Fruit fly (Drosophila melanogaster): ENCODE data around the gene Cds.

Gene Cds

dm6 chr3L:8093553-8093952, 34.0 kb upstream of the Cds start (continued):
- TF ChIP-seq D19B (GFP tag; optimal IDR thresholded peaks at IDR 0.05) (no peak), HmgD (GFP tag; optimal IDR thresholded peaks at IDR 0.05) (no peak), ham (GFP tag; IDR thresholded peaks at IDR 0.05) (no peak), dysf (GFP tag; IDR thresholded peaks at IDR 0.05) (peak; percentile 20; the same call in 1 of the 3 replicates), CG3065 (GFP tag; optimal IDR thresholded peaks at IDR 0.05) (no peak), E2f2 (GFP tag; IDR thresholded peaks at IDR 0.05) (no peak), CG34422 (GFP tag; IDR thresholded peaks at IDR 0.05) (no peak), CG8924 (tag; optimal IDR thresholded peaks at IDR 0.05) (no peak), br (optimal IDR thresholded peaks at IDR 0.05) (no peak), CG16863 (GFP tag; optimal IDR thresholded peaks at IDR 0.05) (no peak), salm (tag; optimal IDR thresholded peaks at IDR 0.05) (peak; percentile 1), Bteb2 (GFP tag; optimal IDR thresholded peaks at IDR 0.05) (no peak), sr (GFP tag; IDR thresholded peaks at IDR 0.05) (no peak), CG5953 (GFP tag; IDR thresholded peaks at IDR 0.05) (no peak), Oaz (GFP tag; IDR thresholded peaks at IDR 0.05) (no peak), Hr39 (optimal IDR thresholded peaks at IDR 0.05) (no peak), NK7.1 (GFP tag; optimal IDR thresholded peaks at IDR 0.05) (no peak), Oli (tag; optimal IDR thresholded peaks at IDR 0.05) (no peak), CG4282 (GFP tag; optimal IDR thresholded peaks at IDR 0.05) (no peak), CG15011 (GFP tag; optimal IDR thresholded peaks at IDR 0.05) (no peak), Doc3 (GFP tag; IDR thresholded peaks at IDR 0.05; ENCODE audit: partially characterized antibody) (no peak), CG43689 (GFP tag; IDR thresholded peaks at IDR 0.05) (no peak), wor (GFP tag; IDR thresholded peaks at IDR 0.05) (no peak), ac (GFP tag; optimal IDR thresholded peaks at IDR 0.05) (no peak), CG12219 (GFP tag; optimal IDR thresholded peaks at IDR 0.05) (no peak), ro (GFP tag; IDR thresholded peaks at IDR 0.05) (no peak), Sry-δ (GFP tag; optimal IDR thresholded peaks at IDR 0.05) (no peak), CG3838 (GFP tag; optimal IDR thresholded peaks at IDR 0.05) (no peak), Kr (GFP tag; optimal IDR thresholded peaks at IDR 0.05) (no peak), CG14441 (GFP tag; IDR thresholded peaks at IDR 0.05) (no peak), Ets97D (GFP tag; optimal IDR thresholded peaks at IDR 0.05) (no peak), jumu (GFP tag; optimal IDR thresholded peaks at IDR 0.05) (no peak), CG10366 (GFP tag; IDR thresholded peaks at IDR 0.05) (no peak), HHEX (GFP tag; optimal IDR thresholded peaks at IDR 0.05) (peak; percentile 45), nau (GFP tag; optimal IDR thresholded peaks at IDR 0.05) (peak; percentile 67), prd (optimal IDR thresholded peaks at IDR 0.05) (no peak), prd (GFP tag; IDR thresholded peaks at IDR 0.05) (no peak), eve (GFP tag; optimal IDR thresholded peaks at IDR 0.05) (peak in 1 of 2 experiments; percentile 60), CG15073 (GFP tag; optimal IDR thresholded peaks at IDR 0.05) (no peak), CHES-1-like (GFP tag; optimal IDR thresholded peaks at IDR 0.05) (no peak), tin (GFP tag; optimal IDR thresholded peaks at IDR 0.05) (no peak), CG10959 (GFP tag; IDR thresholded peaks at IDR 0.05) (no peak), disco-r (GFP tag; optimal IDR thresholded peaks at IDR 0.05) (no peak), CG12942 (GFP tag; optimal IDR thresholded peaks at IDR 0.05) (no peak), al (GFP tag; IDR thresholded peaks at IDR 0.05) (no peak), hb (GFP tag; IDR thresholded peaks at IDR 0.05; ENCODE audit: partially characterized antibody) (no peak), CG8290 (GFP tag; optimal IDR thresholded peaks at IDR 0.05) (no peak), CG8290 (tag; optimal IDR thresholded peaks at IDR 0.05) (peak in 1 of 2 experiments; percentile 54), Mrtf (GFP tag; IDR thresholded peaks at IDR 0.05) (no peak), CG12236 (GFP tag; optimal IDR thresholded peaks at IDR 0.05) (no peak), CG7839 (tag; optimal IDR thresholded peaks at IDR 0.05) (no peak), CG10462 (GFP tag; optimal IDR thresholded peaks at IDR 0.05) (no peak), CG11456 (GFP tag; IDR thresholded peaks at IDR 0.05) (no peak), pzg (GFP tag; optimal IDR thresholded peaks at IDR 0.05) (no peak), H2.0 (GFP tag; IDR thresholded peaks at IDR 0.05) (no peak)
